Worm (Caenorhabditis elegans) whole organism, L1 larva: ENCODE measurements around the gene F10E7.9.

ENCODE experiments used
- blmp-1 ChIP-seq: fragments of 150-350 bp; optimal IDR thresholded peaks from 2 replicates; lab custom pipeline; 2014; ENCODE audit warnings: missing biosample characterization, missing genetic modification characterization
- rnt-1 ChIP-seq: sonication (generic microtip); optimal IDR thresholded peaks from 2 replicates; lab custom pipeline; 2016; ENCODE audit warnings: mild to moderate bottlenecking, missing genetic modification characterization, moderate library complexity, missing compliant biosample characterization
- zag-1 ChIP-seq: fragments of 150-350 bp; optimal IDR thresholded peaks from 2 replicates; lab custom pipeline; 2014; ENCODE audit warnings: missing biosample characterization, missing genetic modification characterization

DNA sequence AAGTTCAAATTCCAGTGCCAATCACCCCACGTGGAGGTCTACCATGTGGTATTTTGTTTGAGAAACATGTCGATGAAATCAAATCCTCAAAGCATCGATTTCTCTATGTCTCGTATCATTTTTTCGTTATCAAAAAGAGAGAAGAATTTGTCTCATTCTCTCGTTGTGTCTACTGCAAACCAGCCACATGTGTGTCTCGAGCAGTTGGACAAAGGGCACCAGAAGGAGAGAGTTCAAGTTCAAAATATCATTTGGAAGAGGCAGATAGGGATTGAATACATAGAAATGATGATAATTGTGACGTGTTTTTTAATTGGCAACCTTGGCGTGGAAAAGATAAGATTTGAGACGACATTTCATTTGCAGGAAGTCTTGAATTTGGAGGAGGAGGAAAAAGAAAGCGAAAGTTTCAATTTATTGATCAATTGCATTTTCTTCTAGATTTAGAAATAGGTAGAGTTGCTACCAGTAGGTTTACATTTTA is 50.5 kb downstream of the F10E7.9 start:
- no peak for TF ChIP-seq zag-1 (tag; lab: Kevin White, UChicago)
- TF ChIP-seq blmp-1 (tag; lab: Kevin White, UChicago) = peak; percentile 62
- peak; percentile 64 for TF ChIP-seq rnt-1 (tag; lab: Kevin White, UChicago)
